Fruit fly (Drosophila melanogaster) whole organism, wandering third instar larva: Measurements from ENCODE around the gene CG5435.
A peak's percentile ranks its signal among the peaks of the same experiment; 100 is the strongest.

ENCODE experiments used
- Abd-B ChIP-seq: fragments of >200 bp; optimal IDR thresholded peaks from 2 replicates; lab custom pipeline; 2017; ENCODE audit warnings: missing biosample characterization, missing genetic modification characterization
- CG32264 ChIP-seq: fragments of 200-800 bp; sonication (Bioruptor generic); optimal IDR thresholded peaks from 2 replicates; lab custom pipeline; 2016; ENCODE audit warnings: missing biosample characterization, missing genetic modification characterization
- CG9705 ChIP-seq: fragments of 200-800 bp; sonication (Bioruptor generic); optimal IDR thresholded peaks from 2 replicates; lab custom pipeline; 2018; ENCODE audit warnings: missing biosample characterization, mild to moderate bottlenecking, missing genetic modification characterization
- CrebA ChIP-seq: fragments of 200-800 bp; sonication (Bioruptor generic); optimal IDR thresholded peaks from 2 replicates; lab custom pipeline; 2016; ENCODE audit warnings: missing biosample characterization, mild to moderate bottlenecking, missing genetic modification characterization, borderline replicate concordance
- Dfd ChIP-seq: fragments of >200 bp; optimal IDR thresholded peaks from 2 replicates; lab custom pipeline; 2017; ENCODE audit warnings: missing biosample characterization, missing genetic modification characterization
- Dif ChIP-seq: fragments of 200-275, 200-300 bp; sonication (Bioruptor generic); optimal IDR thresholded peaks from 2 replicates; lab custom pipeline; 2018; ENCODE audit warnings: missing biosample characterization, missing genetic modification characterization; ENCODE audit not compliant: partially characterized antibody
- GATAd ChIP-seq: sonication (Bioruptor generic); optimal IDR thresholded peaks from 2 replicates; lab custom pipeline; 2016; ENCODE audit warnings: missing biosample characterization, missing genetic modification characterization
- HLH106 ChIP-seq: fragments of 200-800 bp; optimal IDR thresholded peaks from 3 replicates; lab custom pipeline; 2019; ENCODE audit warnings: missing biosample characterization, mild to moderate bottlenecking, missing genetic modification characterization, moderate library complexity
- Hnf4 ChIP-seq: fragments of 200-800 bp; sonication (Bioruptor generic); optimal IDR thresholded peaks from 2 replicates; lab custom pipeline; 2016; ENCODE audit warnings: missing biosample characterization, mild to moderate bottlenecking, missing genetic modification characterization
- Hr78 ChIP-seq: fragments of >200 bp; optimal IDR thresholded peaks from 2 replicates; lab custom pipeline; 2017; ENCODE audit warnings: missing biosample characterization, missing genetic modification characterization
- Hr83 ChIP-seq: fragments of 200-300 bp; sonication (Bioruptor generic); optimal IDR thresholded peaks from 2 replicates; lab custom pipeline; 2016; ENCODE audit warnings: missing biosample characterization, mild to moderate bottlenecking, missing genetic modification characterization, moderate library complexity; ENCODE audit not compliant: poor library complexity, severe bottlenecking
- Jra ChIP-seq: sonication (Bioruptor generic); optimal IDR thresholded peaks from 2 replicates; lab custom pipeline; 2016; ENCODE audit warnings: missing biosample characterization, missing genetic modification characterization
- Mio ChIP-seq: sonication (Bioruptor generic); optimal IDR thresholded peaks from 2 replicates; lab custom pipeline; 2016; ENCODE audit warnings: missing biosample characterization, missing genetic modification characterization
- Myc ChIP-seq: fragments of >200 bp; optimal IDR thresholded peaks from 2 replicates; lab custom pipeline; 2017
- N ChIP-seq: fragments of >200 bp; optimal IDR thresholded peaks from 2 replicates; lab custom pipeline; 2018; ENCODE audit warnings: missing biosample characterization, missing external identifiers, missing genetic modification characterization
- OdsH ChIP-seq: fragments of 200-800 bp; sonication (Bioruptor generic); optimal IDR thresholded peaks from 2 replicates; lab custom pipeline; 2016; ENCODE audit warnings: missing biosample characterization, mild to moderate bottlenecking, missing genetic modification characterization
- Rel ChIP-seq, 2 experiments: fragments of 200-800 bp; sonication (Bioruptor generic) in 1 of 2; optimal IDR thresholded peaks; 2 replicates in 1 of 2; 3 replicates in 1 of 2; lab custom pipeline; 2016 to 2019; ENCODE audit warnings: mild to moderate bottlenecking in 2 of 2, missing biosample characterization in 2 of 2, missing genetic modification characterization in 2 of 2, moderate library complexity in 1 of 2
- Sp1 ChIP-seq: fragments of 200-800 bp; sonication (Bioruptor generic); optimal IDR thresholded peaks from 3 replicates; lab custom pipeline; 2019; ENCODE audit warnings: missing biosample characterization, mild to moderate bottlenecking, missing genetic modification characterization, moderate library complexity
- Vsx2 ChIP-seq: fragments of 200-300, 225-300 bp; sonication (Bioruptor generic); optimal IDR thresholded peaks from 2 replicates; lab custom pipeline; 2018; ENCODE audit warnings: missing biosample characterization, missing genetic modification characterization; ENCODE audit not compliant: partially characterized antibody
- br ChIP-seq: fragments of 200-800 bp; sonication (Bioruptor generic); optimal IDR thresholded peaks from 2 replicates; lab custom pipeline; 2016; ENCODE audit warnings: missing biosample characterization, missing genetic modification characterization
- brk ChIP-seq: fragments of 200-800 bp; sonication (Bioruptor generic); optimal IDR thresholded peaks from 2 replicates; lab custom pipeline; 2016; ENCODE audit warnings: missing biosample characterization, mild to moderate bottlenecking, missing genetic modification characterization
- dl ChIP-seq, 2 experiments: fragments of 175-275, 200-275 bp in 1 of 2; fragments of 200-275 bp in 1 of 2; sonication (Bioruptor generic); optimal IDR thresholded peaks; lab custom pipeline; 2018; ENCODE audit warnings: mild to moderate bottlenecking in 2 of 2, missing biosample characterization in 2 of 2, missing genetic modification characterization in 2 of 2, moderate library complexity in 2 of 2; ENCODE audit not compliant: partially characterized antibody in 2 of 2, insufficient read depth in 1 of 2
- dmrt93B ChIP-seq: fragments of 200-800 bp; sonication (Bioruptor generic); optimal IDR thresholded peaks from 2 replicates; lab custom pipeline; 2018; ENCODE audit warnings: missing biosample characterization, mild to moderate bottlenecking, missing genetic modification characterization
- dsf ChIP-seq: sonication (Bioruptor generic); optimal IDR thresholded peaks from 2 replicates; lab custom pipeline; 2016; ENCODE audit warnings: missing biosample characterization, missing genetic modification characterization, borderline replicate concordance
- ey ChIP-seq: fragments of 200-800 bp; sonication (Bioruptor generic); optimal IDR thresholded peaks from 2 replicates; lab custom pipeline; 2016; ENCODE audit warnings: missing biosample characterization, missing genetic modification characterization
- foxo ChIP-seq, 2 experiments: fragments of 200-800 bp; sonication (Bioruptor generic); optimal IDR thresholded peaks; 2 replicates in 1 of 2; 3 replicates in 1 of 2; lab custom pipeline; 2016 to 2017; ENCODE audit warnings: missing biosample characterization in 2 of 2, missing genetic modification characterization in 2 of 2
- fru ChIP-seq: fragments of 200-800 bp; sonication (Bioruptor generic); optimal IDR thresholded peaks from 3 replicates; lab custom pipeline; 2016; ENCODE audit warnings: missing biosample characterization, mild to moderate bottlenecking, missing genetic modification characterization
- h ChIP-seq: fragments of 200-800 bp; sonication (Bioruptor generic); optimal IDR thresholded peaks from 3 replicates; lab custom pipeline; 2016; ENCODE audit warnings: missing biosample characterization, mild to moderate bottlenecking, missing genetic modification characterization
- jim ChIP-seq: fragments of 175-275, 200-325 bp; sonication (Bioruptor generic); optimal IDR thresholded peaks from 2 replicates; lab custom pipeline; 2016; ENCODE audit warnings: missing biosample characterization, mild to moderate bottlenecking, missing genetic modification characterization
- lola ChIP-seq: fragments of >200 bp; optimal IDR thresholded peaks from 2 replicates; lab custom pipeline; 2017; ENCODE audit warnings: missing biosample characterization, missing genetic modification characterization
- pan ChIP-seq: fragments of >200 bp; optimal IDR thresholded peaks from 2 replicates; lab custom pipeline; 2017
- psq ChIP-seq: fragments of 200-800 bp; sonication (Bioruptor generic); optimal IDR thresholded peaks from 3 replicates; lab custom pipeline; 2017; ENCODE audit warnings: missing biosample characterization, mild to moderate bottlenecking, missing genetic modification characterization, moderate library complexity
- rgr ChIP-seq: fragments of 200-800 bp; sonication (Bioruptor generic); optimal IDR thresholded peaks from 3 replicates; lab custom pipeline; 2016; ENCODE audit warnings: missing biosample characterization, mild to moderate bottlenecking, missing genetic modification characterization
- sage ChIP-seq: fragments of 200-800 bp; sonication (Bioruptor generic); optimal IDR thresholded peaks from 2 replicates; lab custom pipeline; 2016; ENCODE audit warnings: missing biosample characterization, mild to moderate bottlenecking, missing genetic modification characterization
- sv ChIP-seq: fragments of 200-800 bp; sonication (Bioruptor generic); optimal IDR thresholded peaks from 3 replicates; lab custom pipeline; 2016; ENCODE audit warnings: missing biosample characterization, missing genetic modification characterization
- tai ChIP-seq: sonication (Bioruptor generic); optimal IDR thresholded peaks from 2 replicates; lab custom pipeline; 2016; ENCODE audit warnings: missing biosample characterization, missing genetic modification characterization
- usp ChIP-seq: fragments of >200 bp; optimal IDR thresholded peaks from 2 replicates; lab custom pipeline; 2017; ENCODE audit warnings: missing biosample characterization, missing genetic modification characterization
- woc ChIP-seq: sonication (Bioruptor generic); optimal IDR thresholded peaks from 2 replicates; lab custom pipeline; 2016; ENCODE audit warnings: missing biosample characterization, mild to moderate bottlenecking, missing genetic modification characterization

Gene CG5435

DNA sequence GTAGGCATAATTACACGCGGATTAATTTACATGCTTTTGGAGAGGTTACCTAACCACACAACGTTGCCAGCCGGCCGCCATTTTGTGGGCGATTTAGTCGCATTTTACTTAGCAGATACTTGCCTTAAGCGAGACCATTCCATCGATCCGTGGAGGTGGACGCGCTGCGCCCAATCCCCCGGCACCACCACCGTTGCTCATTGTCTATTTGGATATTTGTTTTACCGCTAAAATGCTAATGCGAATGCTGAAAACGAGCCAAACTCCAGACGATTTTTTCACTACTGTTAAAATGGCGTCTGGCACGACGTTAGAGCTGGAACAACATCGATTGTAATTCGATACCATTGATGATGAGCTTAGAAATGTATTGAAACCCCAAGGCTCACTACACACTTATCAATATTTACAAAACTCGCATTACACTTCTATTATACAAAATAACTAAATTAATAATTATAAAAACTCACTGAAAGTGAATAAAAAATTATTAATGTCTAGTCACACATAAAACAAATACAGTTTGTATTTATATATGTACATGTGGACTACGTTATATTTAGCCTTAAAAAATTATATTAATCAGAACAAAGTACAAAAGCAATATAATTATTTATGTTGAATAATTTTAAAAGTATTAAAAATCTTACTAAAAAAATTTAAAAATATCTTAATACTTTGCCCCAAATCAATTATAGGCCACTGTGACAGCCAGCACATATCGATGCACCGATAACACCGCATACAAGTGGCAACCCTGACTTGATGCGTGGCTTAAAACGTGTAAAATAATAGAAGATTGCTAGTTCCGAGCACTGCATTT lies 3.2 kb upstream of the CG5435 start, which contains the start of gene eRF3:
TSS of gene eRF3 (plus strand) at position 741 of the 823 bp plus-strand sequence.
- TF ChIP-seq Myc (no peak), br (no peak), dmrt93B (GFP tag; lab: Kevin White, UChicago) (no peak), rgr (GFP tag; lab: Kevin White, UChicago) (peak; percentile 63), jim (no peak), pan (lab: Kevin White, UChicago) (no peak), Hr78 (GFP tag; lab: Kevin White, UChicago) (no peak), Hr83 (GFP tag; lab: Kevin White, UChicago) (peak; percentile 16), tai (GFP tag; lab: Kevin White, UChicago) (no peak), usp (no peak), CG32264 (no peak), Vsx2 (GFP tag; lab: Kevin White, UChicago) (no peak), foxo (GFP tag; optimal IDR thresholded peaks at IDR 0.05; lab: Kevin White, UChicago) (peak in 1 of 2 experiments; percentile 67), ey (GFP tag; lab: Kevin White, UChicago) (peak; percentile 19), fru (GFP tag; lab: Kevin White, UChicago) (peak; percentile 34), sv (GFP tag; lab: Kevin White, UChicago) (peak; percentile 59), dl (GFP tag; optimal IDR thresholded peaks at IDR 0.05; lab: Kevin White, UChicago; ENCODE audit: insufficient read depth in 1 of 2, partially characterized antibody in 2 of 2) (peak; percentile 4 to 67), CrebA (GFP tag; lab: Kevin White, UChicago) (no peak), brk (no peak), OdsH (GFP tag; lab: Kevin White, UChicago) (peak; percentile 68), dsf (GFP tag; lab: Kevin White, UChicago) (no peak), Hnf4 (peak; percentile 65), Dfd (GFP tag; lab: Kevin White, UChicago) (no peak), lola (GFP tag; lab: Kevin White, UChicago) (no peak), Jra (GFP tag; lab: Kevin White, UChicago) (peak; percentile 51), Rel (GFP tag; optimal IDR thresholded peaks at IDR 0.05; lab: Kevin White, UChicago) (no peak), Rel (tag; optimal IDR thresholded peaks at IDR 0.05; lab: Kevin White, UChicago) (no peak), Sp1 (GFP tag; lab: Kevin White, UChicago) (peak; percentile 75), woc (peak; percentile 30), Abd-B (GFP tag; lab: Kevin White, UChicago) (no peak), N (GFP tag; lab: Kevin White, UChicago) (no peak), sage (no peak), HLH106 (peak; percentile 84), h (peak; percentile 61), CG9705 (peak; percentile 17), Dif (GFP tag; lab: Kevin White, UChicago) (peak; percentile 92), GATAd (GFP tag; lab: Kevin White, UChicago) (no peak), psq (GFP tag; lab: Kevin White, UChicago) (peak; percentile 59), Mio (GFP tag; lab: Kevin White, UChicago) (no peak)
- TF ChIP-seq, all 38 proteins: peak for 17

DNA sequence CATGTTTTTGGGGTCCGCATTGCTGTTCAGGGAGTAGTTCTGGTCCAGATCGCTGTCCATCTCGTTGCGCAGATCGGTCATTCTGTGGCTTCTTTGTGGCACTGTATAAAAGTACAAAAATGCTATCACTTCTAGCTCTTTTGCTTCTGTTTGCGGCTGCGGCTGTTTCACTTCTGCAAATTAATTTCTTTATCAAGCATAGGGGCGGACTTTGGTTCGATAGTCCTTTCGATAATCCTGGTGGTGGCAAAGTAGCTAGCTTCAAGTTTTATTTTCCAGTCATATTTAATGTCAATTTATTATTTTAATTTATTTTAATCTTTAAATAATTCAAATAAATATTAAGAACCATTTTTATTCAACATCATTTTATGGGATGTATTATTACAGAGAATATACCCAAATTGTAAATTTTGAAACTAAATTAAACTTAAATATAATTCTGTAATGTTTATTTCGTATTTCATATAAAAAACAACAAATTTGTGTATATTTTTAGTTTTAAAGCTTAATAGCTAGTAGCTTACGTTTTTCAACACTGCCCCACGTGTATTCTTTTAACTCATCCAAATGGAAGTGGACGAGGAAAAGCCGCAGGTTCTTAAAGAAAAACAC lies 3.1 kb downstream of the CG5435 start, which contains the start of the genes CG5446 and Trm1:
TSS of gene CG5446 (minus strand) at position 223 of the 615 bp plus-strand sequence.
TSS of gene Trm1 (plus strand) at position 542 of the 615 bp plus-strand sequence.
- no peak for TF ChIP-seq dl (GFP tag; optimal IDR thresholded peaks at IDR 0.05; lab: Kevin White, UChicago; ENCODE audit: insufficient read depth in 1 of 2, partially characterized antibody in 2 of 2)
- TF ChIP-seq N (GFP tag; lab: Kevin White, UChicago): no peak
- TF ChIP-seq Sp1 (GFP tag; lab: Kevin White, UChicago): peak; percentile 82
- TF ChIP-seq foxo (GFP tag; optimal IDR thresholded peaks at IDR 0.05; lab: Kevin White, UChicago): peak in 1 of 2 experiments; percentile 81
- TF ChIP-seq Jra (GFP tag; lab: Kevin White, UChicago): no peak
- no peak for TF ChIP-seq Mio (GFP tag; lab: Kevin White, UChicago)
- TF ChIP-seq jim: no peak
- no peak for TF ChIP-seq Vsx2 (GFP tag; lab: Kevin White, UChicago)
- peak; percentile 26 for TF ChIP-seq dsf (GFP tag; lab: Kevin White, UChicago)
- peak; percentile 11 for TF ChIP-seq ey (GFP tag; lab: Kevin White, UChicago)
- TF ChIP-seq brk: no peak
- peak; percentile 51 for TF ChIP-seq Hnf4
- TF ChIP-seq usp: no peak
- peak; percentile 66 for TF ChIP-seq fru (GFP tag; lab: Kevin White, UChicago)
- no peak for TF ChIP-seq CG32264
- TF ChIP-seq dmrt93B (GFP tag; lab: Kevin White, UChicago): peak; percentile 11
- TF ChIP-seq psq (GFP tag; lab: Kevin White, UChicago): peak; percentile 77
- peak; percentile 65 for TF ChIP-seq rgr (GFP tag; lab: Kevin White, UChicago)
- TF ChIP-seq lola (GFP tag; lab: Kevin White, UChicago): no peak
- TF ChIP-seq HLH106: peak; percentile 75
- TF ChIP-seq tai (GFP tag; lab: Kevin White, UChicago): no peak
- no peak for TF ChIP-seq Rel (GFP tag; optimal IDR thresholded peaks at IDR 0.05; lab: Kevin White, UChicago)
- TF ChIP-seq Rel (tag; optimal IDR thresholded peaks at IDR 0.05; lab: Kevin White, UChicago): peak; percentile 83
- TF ChIP-seq sv (GFP tag; lab: Kevin White, UChicago): peak; percentile 24
- peak; percentile 45 for TF ChIP-seq br
- no peak for TF ChIP-seq Abd-B (GFP tag; lab: Kevin White, UChicago)
- no peak for TF ChIP-seq Dfd (GFP tag; lab: Kevin White, UChicago)
- no peak for TF ChIP-seq Hr78 (GFP tag; lab: Kevin White, UChicago)
- peak; percentile 52 for TF ChIP-seq h
- peak; percentile 22 for TF ChIP-seq woc
- peak; percentile 68 for TF ChIP-seq Myc
- no peak for TF ChIP-seq GATAd (GFP tag; lab: Kevin White, UChicago)
- peak; percentile 38 for TF ChIP-seq Dif (GFP tag; lab: Kevin White, UChicago)
- no peak for TF ChIP-seq CrebA (GFP tag; lab: Kevin White, UChicago)
- TF ChIP-seq sage: no peak
- peak; percentile 10 for TF ChIP-seq Hr83 (GFP tag; lab: Kevin White, UChicago)
- no peak for TF ChIP-seq pan (lab: Kevin White, UChicago)
- TF ChIP-seq OdsH (GFP tag; lab: Kevin White, UChicago): peak; percentile 53
